Fruit fly (Drosophila melanogaster): ENCODE data around the gene CG18547.

Gene CG18547

DNA sequence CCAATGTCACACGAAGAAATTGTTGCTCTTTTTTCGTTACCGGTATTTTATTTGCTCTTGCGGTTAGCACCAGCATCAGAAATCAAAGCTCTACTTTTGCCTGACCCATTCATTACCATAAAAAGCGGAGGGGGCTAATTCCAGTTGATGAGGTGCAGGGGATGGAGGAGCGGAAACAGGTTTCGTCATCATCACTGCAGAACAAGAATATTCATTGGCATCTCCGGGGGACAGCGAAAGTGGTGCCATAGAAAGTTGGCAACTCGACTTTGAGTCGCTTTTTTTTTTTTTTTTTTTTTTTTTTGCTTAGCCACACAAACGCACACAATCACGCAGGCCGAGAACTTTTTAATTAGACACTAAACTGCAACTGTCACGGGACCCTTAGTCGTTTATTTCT is 39.1 kb downstream of the CG18547 start:
- TF ChIP-seq pfk (GFP tag; optimal IDR thresholded peaks at IDR 0.05) (no peak), dm (GFP tag; optimal IDR thresholded peaks at IDR 0.05) (no peak), otp (GFP tag; IDR thresholded peaks at IDR 0.05) (0 out of 3 replicates have a peak, but pooled peaks have one; percentile 10), Blimp-1 (GFP tag; optimal IDR thresholded peaks at IDR 0.05) (peak; percentile 81), chinmo (GFP tag; IDR thresholded peaks at IDR 0.05; ENCODE audit: partially characterized antibody) (0 out of 4 replicates have a peak, but pooled peaks have one; percentile 27), CG16813 (GFP tag; IDR thresholded peaks at IDR 0.05; ENCODE audit: partially characterized antibody) (no peak), CG7271 (tag; optimal IDR thresholded peaks at IDR 0.05) (no peak), tin (GFP tag; optimal IDR thresholded peaks at IDR 0.05) (no peak)

DNA sequence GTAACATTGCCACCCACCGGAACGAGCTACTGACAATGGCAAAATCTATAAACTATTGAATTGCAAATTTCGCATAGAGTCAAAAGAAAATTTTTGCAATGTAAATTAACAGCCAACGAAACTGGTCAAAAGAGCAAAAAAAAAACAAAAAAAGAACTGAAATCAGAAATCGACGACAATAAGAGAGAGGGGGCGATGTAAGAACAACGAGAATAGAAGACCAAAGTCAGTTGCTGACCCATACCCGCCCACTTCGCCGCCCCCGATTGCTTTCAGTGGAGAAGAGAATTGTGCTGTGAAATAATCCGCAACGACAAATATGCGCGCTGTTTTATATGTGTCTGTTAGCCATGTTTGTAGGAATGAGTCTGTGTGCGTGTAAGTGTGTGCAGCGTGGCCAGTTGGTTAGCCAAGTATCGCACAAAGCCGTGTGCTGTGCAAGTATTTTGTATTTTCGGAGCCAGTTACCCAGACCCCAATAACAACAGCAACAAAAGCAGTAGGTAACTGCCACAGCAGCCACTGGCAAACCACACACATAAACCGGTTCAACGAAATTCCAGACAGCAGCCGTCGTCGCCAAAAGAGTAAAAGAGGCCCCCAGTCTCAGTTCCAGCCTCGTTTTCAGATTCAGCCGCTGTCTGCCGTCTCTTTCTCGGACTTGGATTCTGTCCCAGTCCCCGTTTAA is 42.6 kb downstream of the CG18547 start:
- TF ChIP-seq cg (GFP tag; optimal IDR thresholded peaks at IDR 0.05): peak; percentile 56
- TF ChIP-seq sd (tag; optimal IDR thresholded peaks at IDR 0.05): peak; percentile 88
- no peak for TF ChIP-seq CG6254 (GFP tag; optimal IDR thresholded peaks at IDR 0.05)
- 0 out of 2 replicates have a peak, but pooled peaks have one; percentile 9 for TF ChIP-seq ranshi (GFP tag; IDR thresholded peaks at IDR 0.05)
- 0 out of 2 replicates have a peak, but pooled peaks have one; percentile 14 for TF ChIP-seq Atf6 (GFP tag; IDR thresholded peaks at IDR 0.05)
- TF ChIP-seq chinmo (GFP tag; IDR thresholded peaks at IDR 0.05; ENCODE audit: partially characterized antibody): peak; percentile 89
- peak; percentile 86 for TF ChIP-seq CG6175 (GFP tag; IDR thresholded peaks at IDR 0.05)
- peak; percentile 86 for TF ChIP-seq CG12769 (tag; optimal IDR thresholded peaks at IDR 0.05)
- TF ChIP-seq CG18599 (GFP tag; optimal IDR thresholded peaks at IDR 0.05): no peak
- 0 out of 3 replicates have a peak, but pooled peaks have one; percentile 38 for TF ChIP-seq ci (GFP tag; IDR thresholded peaks at IDR 0.05)
- TF ChIP-seq CG14014 (GFP tag; IDR thresholded peaks at IDR 0.05): 0 out of 2 replicates have a peak, but pooled peaks have one; percentile 15
- peak; percentile 49 for TF ChIP-seq abd-A (tag; optimal IDR thresholded peaks at IDR 0.05)
- 0 out of 2 replicates have a peak, but pooled peaks have one; percentile 6 for TF ChIP-seq E2f2 (GFP tag; IDR thresholded peaks at IDR 0.05)
- peak; percentile 8 for TF ChIP-seq CG1832 (GFP tag; optimal IDR thresholded peaks at IDR 0.05)
- TF ChIP-seq CG10366 (GFP tag; IDR thresholded peaks at IDR 0.05): 0 out of 2 replicates have a peak, but pooled peaks have one; percentile 22
- no peak for TF ChIP-seq CG10979 (tag; optimal IDR thresholded peaks at IDR 0.05)
- peak; percentile 56; the same call in 1 of the 2 replicates for TF ChIP-seq Drgx (GFP tag; IDR thresholded peaks at IDR 0.05)
- no peak for TF ChIP-seq CG14710 (tag; optimal IDR thresholded peaks at IDR 0.05)
- no peak for TF ChIP-seq CG2875 (GFP tag; optimal IDR thresholded peaks at IDR 0.05)
- peak; percentile 62 for TF ChIP-seq sens (GFP tag)
- 0 out of 2 replicates have a peak, but pooled peaks have one; percentile 20 for TF ChIP-seq slbo (GFP tag; IDR thresholded peaks at IDR 0.05)

- TF ChIP-seq CTCF (GFP tag; optimal IDR thresholded peaks at IDR 0.05) (peak; percentile 81), zf30C (GFP tag; optimal IDR thresholded peaks at IDR 0.05) (no peak)
Measured at dm6 chr3R:11933903-11934302, 46.3 kb downstream of the CG18547 start.

DNA sequence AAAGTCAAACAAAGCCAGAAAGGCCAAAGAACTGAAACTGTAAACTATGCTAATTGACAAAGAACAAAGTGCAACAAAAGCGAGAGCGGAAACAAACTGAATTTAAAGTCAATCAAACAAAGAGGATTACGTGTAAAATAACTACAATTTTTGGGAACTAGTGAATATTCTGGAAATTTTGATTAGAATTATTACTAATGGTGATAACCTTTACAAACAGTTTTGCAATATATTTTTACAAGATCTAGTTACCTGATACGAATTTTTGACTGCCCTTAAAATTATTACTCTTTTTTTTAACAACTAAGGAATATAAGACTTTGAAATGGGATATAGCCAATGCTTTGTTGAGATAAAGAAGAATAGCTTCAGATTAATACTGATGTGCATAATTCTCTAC is 49.2 kb downstream of the CG18547 start, which contains the start of gene CG14731:
Gene CG14731 (plus strand): TSS at position 301 of the 400 bp plus-strand sequence.
- TF ChIP-seq dysf (GFP tag; IDR thresholded peaks at IDR 0.05) (no peak), Oli (tag; optimal IDR thresholded peaks at IDR 0.05) (no peak), otp (GFP tag; IDR thresholded peaks at IDR 0.05) (no peak), CG5180 (GFP tag; optimal IDR thresholded peaks at IDR 0.05) (no peak), rib (GFP tag; IDR thresholded peaks at IDR 0.05) (no peak), slbo (GFP tag; IDR thresholded peaks at IDR 0.05) (no peak), Hr51 (GFP tag; optimal IDR thresholded peaks at IDR 0.05) (no peak), Dll (GFP tag; IDR thresholded peaks at IDR 0.05; ENCODE audit: partially characterized antibody) (no peak), CG4854 (GFP tag; optimal IDR thresholded peaks at IDR 0.05) (no peak), Optix (GFP tag; IDR thresholded peaks at IDR 0.05) (no peak), CG11085 (GFP tag; IDR thresholded peaks at IDR 0.05) (no peak), ase (GFP tag; IDR thresholded peaks at IDR 0.05) (no peak), nom (GFP tag; optimal IDR thresholded peaks at IDR 0.05) (no peak), CG2678 (tag; optimal IDR thresholded peaks at IDR 0.05) (no peak), dmrt11E (tag; optimal IDR thresholded peaks at IDR 0.05) (no peak), sqz (GFP tag; optimal IDR thresholded peaks at IDR 0.05) (no peak), ind (GFP tag; optimal IDR thresholded peaks at IDR 0.05) (no peak)
